Worm (Caenorhabditis elegans) whole organism, mixed stage, embryonic: ENCODE measurements around the gene lin-25.

Experiments used
- blmp-1 ChIP-seq: fragments of 150-350 bp; optimal IDR thresholded peaks from 2 replicates; lab custom pipeline; 2014; ENCODE audit warnings: missing biosample characterization, missing genetic modification characterization
- ceh-39 ChIP-seq: fragments of 150-350 bp; optimal IDR thresholded peaks from 2 replicates; lab custom pipeline; 2014; ENCODE audit warnings: missing biosample characterization, missing genetic modification characterization
- ceh-43 ChIP-seq: fragments of 200-800 bp; sonication (Bioruptor generic); optimal IDR thresholded peaks from 2 replicates; lab custom pipeline; 2018; ENCODE audit warnings: mild to moderate bottlenecking, missing genetic modification characterization, moderate library complexity, missing compliant biosample characterization
- ceh-83 ChIP-seq: fragments of 200-800 bp; sonication (Bioruptor generic); optimal IDR thresholded peaks from 2 replicates; lab custom pipeline; 2018; ENCODE audit warnings: mild to moderate bottlenecking, missing genetic modification characterization, missing compliant biosample characterization
- ces-1 ChIP-seq: fragments of 150-350 bp; optimal IDR thresholded peaks from 2 replicates; lab custom pipeline; 2014; ENCODE audit warnings: missing biosample characterization, missing genetic modification reagents, missing genetic modification characterization
- cnd-1 ChIP-seq: fragments of 200-800 bp; sonication (Bioruptor generic); optimal IDR thresholded peaks from 2 replicates; lab custom pipeline; 2018; ENCODE audit warnings: mild to moderate bottlenecking, missing genetic modification characterization, missing compliant biosample characterization
- drap-1 ChIP-seq: fragments of 200-800 bp; sonication (Bioruptor generic); optimal IDR thresholded peaks from 3 replicates; lab custom pipeline; 2018; ENCODE audit warnings: mild to moderate bottlenecking, missing genetic modification characterization, missing compliant biosample characterization
- elt-3 ChIP-seq: fragments of 150-350 bp; optimal IDR thresholded peaks from 2 replicates; lab custom pipeline; 2014; ENCODE audit warnings: missing biosample characterization, missing genetic modification characterization
- flh-1 ChIP-seq: fragments of 200-800 bp; sonication (Bioruptor generic); optimal IDR thresholded peaks from 2 replicates; lab custom pipeline; 2018; ENCODE audit warnings: mild to moderate bottlenecking, missing genetic modification characterization, moderate library complexity, missing compliant biosample characterization
- hlh-1 ChIP-seq: fragments of 150-350 bp; optimal IDR thresholded peaks from 2 replicates; lab custom pipeline; 2014; ENCODE audit warnings: missing biosample characterization, missing genetic modification reagents, missing genetic modification characterization
- lin-13 ChIP-seq: fragments of 150-350 bp; optimal IDR thresholded peaks from 2 replicates; lab custom pipeline; 2014; ENCODE audit warnings: missing biosample characterization, missing genetic modification characterization
- lin-32 ChIP-seq: fragments of 200-800 bp; sonication (Bioruptor generic); optimal IDR thresholded peaks from 2 replicates; lab custom pipeline; 2018; ENCODE audit warnings: mild to moderate bottlenecking, missing genetic modification characterization, missing compliant biosample characterization
- mep-1 ChIP-seq: fragments of 150-350 bp; optimal IDR thresholded peaks from 2 replicates; lab custom pipeline; 2017; ENCODE audit warnings: missing biosample characterization, missing genetic modification reagents, missing genetic modification characterization, inconsistent platforms
- mls-2 ChIP-seq: sonication (generic microtip); optimal IDR thresholded peaks from 2 replicates; lab custom pipeline; 2016; ENCODE audit warnings: mild to moderate bottlenecking, missing genetic modification characterization, moderate library complexity, missing compliant biosample characterization
- nhr-12 ChIP-seq: fragments of 150-350 bp; optimal IDR thresholded peaks from 2 replicates; lab custom pipeline; 2014; ENCODE audit warnings: missing biosample characterization, missing genetic modification characterization
- nhr-2 ChIP-seq: fragments of 150-350 bp; optimal IDR thresholded peaks from 2 replicates; lab custom pipeline; 2014; ENCODE audit warnings: missing biosample characterization, missing genetic modification characterization
- nhr-237 ChIP-seq: fragments of 150-350 bp; optimal IDR thresholded peaks from 2 replicates; lab custom pipeline; 2014; ENCODE audit warnings: missing biosample characterization, missing genetic modification characterization
- nhr-28 ChIP-seq: fragments of 150-350 bp; optimal IDR thresholded peaks from 2 replicates; lab custom pipeline; 2014; ENCODE audit warnings: missing biosample characterization, missing genetic modification characterization
- nhr-76 ChIP-seq: sonication (generic microtip); optimal IDR thresholded peaks from 2 replicates; lab custom pipeline; 2017; ENCODE audit warnings: missing biosample characterization, missing genetic modification characterization
- pha-4 ChIP-seq: fragments of 150-350 bp; optimal IDR thresholded peaks from 2 replicates; lab custom pipeline; 2018; ENCODE audit warnings: missing biosample characterization, missing genetic modification reagents, missing genetic modification characterization
- sem-2 ChIP-seq: fragments of 200-800 bp; sonication (Bioruptor generic); optimal IDR thresholded peaks from 2 replicates; lab custom pipeline; 2018; ENCODE audit warnings: mild to moderate bottlenecking, missing genetic modification characterization, missing compliant biosample characterization
- snpc-4 ChIP-seq: fragments of 150-350 bp; optimal IDR thresholded peaks from 2 replicates; lab custom pipeline; 2014; ENCODE audit warnings: missing biosample characterization, missing genetic modification characterization
- sptf-1 ChIP-seq: sonication (generic microtip); optimal IDR thresholded peaks from 2 replicates; lab custom pipeline; 2017; ENCODE audit warnings: mild to moderate bottlenecking, missing genetic modification characterization, moderate library complexity, missing compliant biosample characterization
- tbx-8 ChIP-seq: fragments of 200-800 bp; sonication (Bioruptor generic); optimal IDR thresholded peaks from 2 replicates; lab custom pipeline; 2018; ENCODE audit warnings: mild to moderate bottlenecking, missing genetic modification characterization, moderate library complexity, missing compliant biosample characterization
- unc-120 ChIP-seq: sonication (generic microtip); optimal IDR thresholded peaks from 2 replicates; lab custom pipeline; 2017; ENCODE audit warnings: missing genetic modification characterization, missing compliant biosample characterization; ENCODE audit not compliant: poor library complexity, severe bottlenecking
- zip-8 ChIP-seq: fragments of 150-350 bp; optimal IDR thresholded peaks from 2 replicates; lab custom pipeline; 2014; ENCODE audit warnings: missing biosample characterization, missing genetic modification characterization
- ztf-11 ChIP-seq: fragments of 150-350 bp; optimal IDR thresholded peaks from 2 replicates; lab custom pipeline; 2014; ENCODE audit warnings: missing biosample characterization, missing genetic modification characterization

lin-25 gene

DNA sequence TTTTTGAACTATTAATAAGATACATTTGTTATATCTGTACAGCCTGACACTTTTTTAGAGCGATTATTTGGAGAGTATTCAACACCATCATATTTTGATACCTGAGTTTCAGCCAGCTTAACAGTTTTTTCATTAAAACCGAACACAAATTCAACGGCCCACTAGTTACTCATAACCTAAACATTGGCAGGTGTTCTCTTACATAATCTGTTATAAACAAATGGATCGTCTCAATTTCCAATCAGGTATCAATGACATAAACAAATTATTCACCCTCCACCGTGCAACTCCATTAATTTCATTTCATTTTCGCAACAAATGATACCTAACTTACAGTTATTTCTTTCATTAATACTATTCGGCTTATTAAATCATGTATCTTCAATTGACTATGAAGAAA lies 38.7 kb upstream of the lin-25 start, which contains the start of gene cubn-1:
cubn-1 (plus strand) TSS at position 301 of the 400 bp plus-strand sequence.
- TF ChIP-seq blmp-1 (tag; lab: Kevin White, UChicago) (no peak), ztf-11 (no peak)

ce11 chrV:12612118-12612517 lies 37.6 kb upstream of the lin-25 start, which contains the start of gene cyc-2.2:
Gene cyc-2.2 (minus strand): TSS chrV:12612218.
- no peak for TF ChIP-seq ceh-39 (tag; lab: Kevin White, UChicago)
- no peak for TF ChIP-seq nhr-2 (tag; lab: Kevin White, UChicago)
- no peak for TF ChIP-seq cnd-1 (tag; lab: Kevin White, UChicago)
- TF ChIP-seq zip-8 (tag; lab: Kevin White, UChicago): no peak
- TF ChIP-seq hlh-1 (tag; lab: Kevin White, UChicago): no peak

DNA sequence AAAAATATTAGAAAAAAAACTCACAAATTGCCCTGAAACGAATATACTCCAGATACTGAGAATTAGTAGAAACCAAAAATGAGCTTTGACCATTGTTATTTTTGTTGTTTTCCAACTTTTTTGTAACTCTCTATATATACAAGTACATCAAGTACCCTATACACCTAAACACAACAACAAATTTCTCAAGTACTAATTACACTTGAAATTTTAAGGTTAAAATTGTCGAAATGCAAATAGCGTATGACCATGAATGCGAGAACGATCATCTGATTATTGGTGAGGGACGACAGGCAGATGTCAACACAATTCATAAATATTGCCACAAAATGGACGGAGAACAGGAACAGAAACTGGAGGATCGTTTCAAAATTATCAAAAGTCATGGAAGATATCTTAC lies 25.4 kb upstream of the lin-25 start, which contains the start of gene F56H9.9:
F56H9.9 (minus strand) TSS at position 101 of the 400 bp plus-strand sequence.
- no peak for TF ChIP-seq ceh-83 (GFP tag; lab: Kevin White, UChicago)
- no peak for TF ChIP-seq flh-1 (GFP tag; lab: Kevin White, UChicago)
- TF ChIP-seq drap-1 (GFP tag; lab: Kevin White, UChicago): no peak
- TF ChIP-seq unc-120 (tag; lab: Kevin White, UChicago): no peak
- no peak for TF ChIP-seq ces-1 (GFP tag; lab: Kevin White, UChicago)
- no peak for TF ChIP-seq ceh-39 (tag; lab: Kevin White, UChicago)
- TF ChIP-seq sptf-1 (tag; lab: Kevin White, UChicago): no peak
- no peak for TF ChIP-seq nhr-2 (tag; lab: Kevin White, UChicago)
- no peak for TF ChIP-seq nhr-76 (tag; lab: Kevin White, UChicago)

- no peak for TF ChIP-seq flh-1 (GFP tag; lab: Kevin White, UChicago)
- TF ChIP-seq ztf-11: no peak
- TF ChIP-seq ceh-39 (tag; lab: Kevin White, UChicago): no peak
- TF ChIP-seq ceh-43 (GFP tag; lab: Kevin White, UChicago): no peak
- no peak for TF ChIP-seq nhr-28 (tag; lab: Kevin White, UChicago)
- no peak for TF ChIP-seq nhr-76 (tag; lab: Kevin White, UChicago)
- no peak for TF ChIP-seq ces-1 (GFP tag; lab: Kevin White, UChicago)
- TF ChIP-seq hlh-1 (tag; lab: Kevin White, UChicago): no peak
- TF ChIP-seq lin-13 (tag; lab: Kevin White, UChicago): no peak
- no peak for TF ChIP-seq unc-120 (tag; lab: Kevin White, UChicago)
- no peak for TF ChIP-seq cnd-1 (tag; lab: Kevin White, UChicago)
Measured at ce11 chrV:12629743-12630142, 20.0 kb upstream of the lin-25 start, which contains the start of gene F56H9.6. Gene F56H9.6 (minus strand): TSS chrV:12629843.

- TF ChIP-seq mls-2 (tag; lab: Kevin White, UChicago): no peak
- no peak for TF ChIP-seq unc-120 (tag; lab: Kevin White, UChicago)
- no peak for TF ChIP-seq nhr-237
- no peak for TF ChIP-seq cnd-1 (tag; lab: Kevin White, UChicago)
- TF ChIP-seq snpc-4: no peak
- no peak for TF ChIP-seq ceh-39 (tag; lab: Kevin White, UChicago)
- no peak for TF ChIP-seq tbx-8 (GFP tag; lab: Kevin White, UChicago)
- no peak for TF ChIP-seq nhr-2 (tag; lab: Kevin White, UChicago)
- TF ChIP-seq mep-1 (tag; lab: Kevin White, UChicago): no peak
- TF ChIP-seq sem-2 (GFP tag; lab: Kevin White, UChicago): no peak
- no peak for TF ChIP-seq drap-1 (GFP tag; lab: Kevin White, UChicago)
- no peak for TF ChIP-seq elt-3
- TF ChIP-seq zip-8 (tag; lab: Kevin White, UChicago): no peak
- no peak for TF ChIP-seq nhr-28 (tag; lab: Kevin White, UChicago)
- no peak for TF ChIP-seq pha-4
- TF ChIP-seq sptf-1 (tag; lab: Kevin White, UChicago): no peak
Measured at ce11 chrV:12632048-12632447, 17.7 kb upstream of the lin-25 start, which contains the start of gene srx-113. Gene srx-113 (minus strand): TSS chrV:12632148.

DNA sequence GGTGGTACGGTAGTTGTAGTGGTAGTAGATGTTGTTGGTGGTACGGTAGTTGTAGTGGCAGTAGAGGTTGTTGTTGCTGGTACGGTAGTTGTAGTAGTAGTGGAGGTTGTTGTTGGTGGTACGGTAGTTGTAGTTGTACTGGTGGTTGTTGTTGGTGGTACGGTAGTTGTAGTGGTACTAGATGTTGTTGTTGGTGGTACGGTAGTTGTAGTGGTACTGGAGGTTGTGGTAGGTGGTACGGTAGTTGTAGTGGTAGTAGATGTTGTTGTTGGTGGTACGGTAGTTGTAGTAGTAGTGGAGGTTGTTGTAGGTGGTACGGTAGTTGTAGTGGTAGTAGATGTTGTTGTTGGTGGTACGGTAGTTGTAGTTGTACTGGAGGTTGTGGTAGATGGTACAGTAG lies 16.7 kb upstream of the lin-25 start:
- TF ChIP-seq flh-1 (GFP tag; lab: Kevin White, UChicago): peak; percentile 19
- TF ChIP-seq unc-120 (tag; lab: Kevin White, UChicago): no peak
- TF ChIP-seq, all 35 proteins: peak for 1

ce11 chrV:12634050-12634449 lies 15.7 kb upstream of the lin-25 start:
- TF ChIP-seq lin-32 (GFP tag; lab: Kevin White, UChicago) (no peak), ceh-43 (GFP tag; lab: Kevin White, UChicago) (no peak), nhr-12 (tag; lab: Kevin White, UChicago) (no peak), mep-1 (tag; lab: Kevin White, UChicago) (no peak)
